Worm (Caenorhabditis elegans) whole organism, L4 larva: ENCODE results near the gene T05C7.8.
"Not testable (repeated sequence)": the region's sequence is repeated elsewhere in the genome, so short reads cannot be mapped to it uniquely, and the experiment has no call there.

Experiments
- D1046.2 ChIP-seq: fragments of 200-800 bp; sonication (Bioruptor generic); IDR thresholded peaks from 2 replicates; pipeline ENCODE4 v1.3.6; 2022; ENCODE audit warnings: missing genetic modification characterization, missing compliant biosample characterization
- F10B5.3 ChIP-seq: sonication (generic microtip); optimal IDR thresholded peaks from 2 replicates; lab custom pipeline; 2016; ENCODE audit warnings: mild to moderate bottlenecking, missing genetic modification characterization, missing compliant biosample characterization
- F26F4.8 ChIP-seq: fragments of 200-800 bp; sonication (Bioruptor generic); conservative IDR thresholded peaks from 2 replicates; pipeline ENCODE4 v1.3.6; 2022; ENCODE audit warnings: missing genetic modification characterization, missing compliant biosample characterization
- Y48G9A.11 ChIP-seq: fragments of 200-800 bp; sonication (Bioruptor generic); IDR thresholded peaks from 2 replicates; pipeline ENCODE4 v1.3.6; 2022; ENCODE audit warnings: missing genetic modification reagents, missing genetic modification characterization, missing compliant biosample characterization
- Y5F2A.4 ChIP-seq: fragments of 200-800 bp; sonication (Bioruptor generic); optimal IDR thresholded peaks from 2 replicates; lab custom pipeline; 2018; ENCODE audit warnings: mild to moderate bottlenecking, missing genetic modification characterization, missing compliant biosample characterization
- Y75B8A.6 ChIP-seq: fragments of 200-800 bp; sonication (Bioruptor generic); IDR thresholded peaks from 2 replicates; pipeline ENCODE4 v1.3.6; 2022; ENCODE audit warnings: missing genetic modification reagents, missing genetic modification characterization, missing compliant biosample characterization
- arid-1 ChIP-seq: fragments of 200-800 bp; sonication (Bioruptor generic); conservative IDR thresholded peaks from 2 replicates; pipeline ENCODE4 v1.3.6; 2022; ENCODE audit warnings: missing genetic modification reagents, missing genetic modification characterization, missing compliant biosample characterization
- attf-4 ChIP-seq: sonication (generic microtip); optimal IDR thresholded peaks from 3 replicates; lab custom pipeline; 2017; ENCODE audit warnings: missing biosample characterization, missing genetic modification characterization
- ceh-20 ChIP-seq: fragments of 200-800 bp; sonication (Bioruptor generic); IDR thresholded peaks from 2 replicates; pipeline ENCODE4 v1.3.6; 2022; ENCODE audit warnings: missing genetic modification reagents, missing genetic modification characterization, missing compliant biosample characterization
- ceh-32 ChIP-seq: sonication (generic microtip); optimal IDR thresholded peaks from 2 replicates; lab custom pipeline; 2016; ENCODE audit warnings: mild to moderate bottlenecking, missing genetic modification characterization, missing compliant biosample characterization; ENCODE audit not compliant: poor library complexity
- ctbp-1 ChIP-seq: fragments of 200-800 bp; sonication (Bioruptor generic); IDR thresholded peaks from 2 replicates; pipeline ENCODE4 v1.3.6; 2022; ENCODE audit warnings: missing genetic modification reagents, missing genetic modification characterization, missing compliant biosample characterization
- daf-16 ChIP-seq, 3 experiments: sonication (generic microtip); optimal IDR thresholded peaks; 2 replicates each; lab custom pipeline; 2016 to 2017; ENCODE audit warnings: missing genetic modification characterization in 3 of 3, missing genetic modification reagents in 3 of 3, mild to moderate bottlenecking in 2 of 3, missing compliant biosample characterization in 2 of 3, missing biosample characterization in 1 of 3, moderate library complexity in 1 of 3
- dmd-6 ChIP-seq: fragments of 200-800 bp; sonication (Bioruptor generic); IDR thresholded peaks from 2 replicates; pipeline ENCODE4 v1.3.6; 2022; ENCODE audit warnings: missing genetic modification reagents, missing genetic modification characterization, missing compliant biosample characterization
- duxl-1 ChIP-seq: sonication (generic microtip); optimal IDR thresholded peaks from 2 replicates; lab custom pipeline; 2016; ENCODE audit warnings: mild to moderate bottlenecking, missing genetic modification characterization, moderate library complexity, missing compliant biosample characterization; ENCODE audit not compliant: poor library complexity
- egl-27 ChIP-seq: sonication (generic microtip); optimal IDR thresholded peaks from 3 replicates; lab custom pipeline; 2017; ENCODE audit warnings: missing biosample characterization, missing genetic modification reagents, missing genetic modification characterization
- fos-1 ChIP-seq: fragments of 150-350 bp; optimal IDR thresholded peaks from 2 replicates; lab custom pipeline; 2014; ENCODE audit warnings: missing biosample characterization, missing genetic modification characterization
- lim-7 ChIP-seq: fragments of 200-800 bp; sonication (Bioruptor generic); IDR thresholded peaks from 2 replicates; pipeline ENCODE4 v1.3.6; 2022; ENCODE audit warnings: missing genetic modification characterization, missing compliant biosample characterization
- lin-1 ChIP-seq: fragments of 200-800 bp; sonication (Bioruptor generic); IDR thresholded peaks from 2 replicates; pipeline ENCODE4 v1.3.6; 2022; ENCODE audit warnings: missing genetic modification reagents, missing genetic modification characterization, missing compliant biosample characterization
- lin-13 ChIP-seq: fragments of 150-350 bp; optimal IDR thresholded peaks from 2 replicates; lab custom pipeline; 2014; ENCODE audit warnings: missing biosample characterization, missing genetic modification reagents, missing genetic modification characterization
- lin-15B ChIP-seq: fragments of 150-350 bp; sonication (generic microtip); optimal IDR thresholded peaks from 3 replicates; lab custom pipeline; 2014; ENCODE audit warnings: missing biosample characterization, missing genetic modification characterization
- lin-38 ChIP-seq: fragments of 200-800 bp; sonication (Bioruptor generic); IDR thresholded peaks from 2 replicates; pipeline ENCODE4 v1.3.6; 2022; ENCODE audit warnings: missing genetic modification reagents, missing genetic modification characterization, missing compliant biosample characterization
- lsy-2 ChIP-seq, 2 experiments: fragments of 150-350 bp in 1 of 2; sonication (generic microtip) in 1 of 2; optimal IDR thresholded peaks; 2 replicates each; lab custom pipeline; 2014 to 2017; ENCODE audit warnings: missing biosample characterization in 2 of 2, missing genetic modification characterization in 2 of 2
- madf-5 ChIP-seq, 2 experiments: fragments of 200-800 bp; sonication (Bioruptor generic); IDR thresholded peaks; 2 replicates each; pipeline ENCODE4 v1.3.6; 2022; ENCODE audit warnings: missing compliant biosample characterization in 2 of 2, missing genetic modification characterization in 2 of 2
- mes-2 ChIP-seq: sonication (generic microtip); optimal IDR thresholded peaks from 2 replicates; lab custom pipeline; 2016; ENCODE audit warnings: missing genotype, mild to moderate bottlenecking, missing genetic modification characterization, missing compliant biosample characterization; ENCODE audit not compliant: poor library complexity, severe bottlenecking
- nhr-28 ChIP-seq: fragments of 150-350 bp; optimal IDR thresholded peaks from 2 replicates; lab custom pipeline; 2014; ENCODE audit warnings: missing biosample characterization, missing genetic modification characterization
- nhr-42 ChIP-seq: fragments of 200-800 bp; sonication (Bioruptor generic); IDR thresholded peaks from 2 replicates; pipeline ENCODE4 v1.3.6; 2022; ENCODE audit warnings: missing genetic modification characterization, missing compliant biosample characterization
- nhr-6 ChIP-seq: fragments of 150-350 bp; optimal IDR thresholded peaks from 2 replicates; lab custom pipeline; 2014; ENCODE audit warnings: missing biosample characterization, missing genetic modification characterization
- nhr-76 ChIP-seq: fragments of 150-350 bp; optimal IDR thresholded peaks from 2 replicates; lab custom pipeline; 2014; ENCODE audit warnings: missing biosample characterization, missing genetic modification characterization
- pha-4 ChIP-seq, 2 experiments: fragments of 150-350 bp in 1 of 2; fragments of 200-800 bp in 1 of 2; sonication (Bioruptor generic) in 1 of 2; IDR thresholded peaks in 1 of 2; optimal IDR thresholded peaks in 1 of 2; 2 replicates each; pipeline versions ENCODE4 v1.3.6 to Lab custom; 2014 to 2022; ENCODE audit warnings: missing genetic modification characterization in 2 of 2, missing genetic modification reagents in 2 of 2, missing biosample characterization in 1 of 2, missing compliant biosample characterization in 1 of 2
- pqm-1 ChIP-seq: sonication (generic microtip); optimal IDR thresholded peaks from 2 replicates; lab custom pipeline; 2017; ENCODE audit warnings: missing biosample characterization, missing genetic modification characterization
- rbr-2 ChIP-seq: sonication (generic microtip); optimal IDR thresholded peaks from 2 replicates; lab custom pipeline; 2016; ENCODE audit warnings: missing genotype, missing genetic modification characterization, missing compliant biosample characterization
- sdz-12 ChIP-seq: fragments of 200-800 bp; sonication (Bioruptor generic); optimal IDR thresholded peaks from 2 replicates; lab custom pipeline; 2018; ENCODE audit warnings: mild to moderate bottlenecking, missing genetic modification characterization, missing compliant biosample characterization
- tag-97 ChIP-seq: fragments of 200-800 bp; sonication (Bioruptor generic); IDR thresholded peaks from 2 replicates; pipeline ENCODE4 v1.3.6; 2022; ENCODE audit warnings: missing genetic modification characterization, missing compliant biosample characterization
- vab-7 ChIP-seq: fragments of 200-800 bp; sonication (Bioruptor generic); IDR thresholded peaks from 2 replicates; pipeline ENCODE4 v1.3.6; 2022; ENCODE audit warnings: missing genetic modification reagents, missing genetic modification characterization, missing compliant biosample characterization
- zag-1 ChIP-seq: fragments of 150-350 bp; optimal IDR thresholded peaks from 2 replicates; lab custom pipeline; 2014; ENCODE audit warnings: missing biosample characterization, missing genetic modification characterization

The T05C7.8 gene

ce11 chrIV:102848-103247 lies 26.7 kb downstream of the T05C7.8 start (continued):
- no peak for TF ChIP-seq lin-13 (GFP tag; lab: Kevin White, UChicago)
- no peak for TF ChIP-seq lin-15B (tag; lab: Kevin White, UChicago)
- no peak for TF ChIP-seq zag-1 (tag; lab: Kevin White, UChicago)
- TF ChIP-seq duxl-1 (tag; lab: Kevin White, UChicago) = no peak
- TF ChIP-seq ceh-32 (tag; lab: Kevin White, UChicago) = no peak
- no peak for TF ChIP-seq mes-2 (tag; lab: Kevin White, UChicago)

- TF ChIP-seq nhr-6 (tag; lab: Kevin White, UChicago) = no peak
- no peak for TF ChIP-seq Y75B8A.6
- TF ChIP-seq nhr-42 (GFP tag; lab: Robert Waterston, UW) = no peak
- TF ChIP-seq lsy-2 (tag; optimal IDR thresholded peaks at IDR 0.05; lab: Kevin White, UChicago) = no peak
- no peak for TF ChIP-seq sdz-12 (GFP tag; lab: Kevin White, UChicago)
- no peak for TF ChIP-seq nhr-76
- TF ChIP-seq lin-1 (GFP tag; lab: Robert Waterston, UW) = no peak
- TF ChIP-seq attf-4 (tag; lab: Kevin White, UChicago) = no peak
- TF ChIP-seq nhr-28 (tag; lab: Kevin White, UChicago) = no peak
- TF ChIP-seq lim-7 (GFP tag; lab: Robert Waterston, UW) = no peak
Observed at ce11 chrIV:109307-109706, 33.1 kb downstream of the T05C7.8 start, which contains the start of gene B0545.4. Gene B0545.4 (minus strand): TSS chrIV:109407.

ce11 chrIV:111377-111776 lies 35.2 kb downstream of the T05C7.8 start, which contains the start of gene F29C4.4:
Gene F29C4.4 (plus strand): TSS chrIV:111677.
- not testable (repeated sequence) for TF ChIP-seq pqm-1 (tag; lab: Kevin White, UChicago); Y48G9A.11; lin-15B (tag; lab: Kevin White, UChicago)

- TF ChIP-seq F26F4.8 (0 out of 2 replicates have a peak, but pooled peaks have one; percentile 13), lin-38 (peak; percentile 38), fos-1 (tag; lab: Kevin White, UChicago) (no peak)
- TF ChIP-seq, all 104 proteins: peak for 2
Observed at ce11 chrIV:118786-119185, 42.6 kb downstream of the T05C7.8 start.

ce11 chrIV:119792-120191 lies 43.6 kb downstream of the T05C7.8 start:
- TF ChIP-seq D1046.2 (GFP tag; lab: Robert Waterston, UW) (no peak), vab-7 (GFP tag; lab: Robert Waterston, UW) (no peak), arid-1 (GFP tag; lab: Robert Waterston, UW) (no peak), ceh-20 (no peak), madf-5 (GFP tag; IDR thresholded peaks at IDR 0.05; lab: Robert Waterston, UW) (no peak), egl-27 (tag; lab: Kevin White, UChicago) (no peak), daf-16 (GFP tag; optimal IDR thresholded peaks at IDR 0.05; lab: Kevin White, UChicago) (no peak), daf-16 (tag; optimal IDR thresholded peaks at IDR 0.05; lab: Kevin White, UChicago) (no peak), dmd-6 (GFP tag; lab: Robert Waterston, UW) (no peak), ctbp-1 (GFP tag; lab: Robert Waterston, UW) (no peak), Y5F2A.4 (GFP tag; lab: Kevin White, UChicago) (no peak), tag-97 (GFP tag; lab: Robert Waterston, UW) (no peak), rbr-2 (tag; lab: Kevin White, UChicago) (no peak), sdz-12 (GFP tag; lab: Kevin White, UChicago) (no peak), pqm-1 (tag; lab: Kevin White, UChicago) (no peak), pha-4 (GFP tag; IDR thresholded peaks at IDR 0.05; lab: Robert Waterston, UW) (no peak), pha-4 (tag; optimal IDR thresholded peaks at IDR 0.05; lab: Kevin White, UChicago) (no peak), F10B5.3 (tag; lab: Kevin White, UChicago) (no peak), lim-7 (GFP tag; lab: Robert Waterston, UW) (no peak)
